Worm (Caenorhabditis elegans) whole organism, L1 larva: ENCODE results near the gene nas-21.

Experiments used
- nhr-77 ChIP-seq: fragments of 150-350 bp; optimal IDR thresholded peaks from 2 replicates; lab custom pipeline; 2014; ENCODE audit warnings: missing biosample characterization, missing genetic modification characterization
- unc-62 ChIP-seq: fragments of 150-350 bp; optimal IDR thresholded peaks from 2 replicates; lab custom pipeline; 2014; ENCODE audit warnings: missing biosample characterization, missing genetic modification reagents, missing genetic modification characterization
- unc-86 ChIP-seq: sonication (generic microtip); optimal IDR thresholded peaks from 2 replicates; lab custom pipeline; 2016; ENCODE audit warnings: missing genetic modification characterization, missing compliant biosample characterization

ce11 chrV:11488288-11488687 lies 15.9 kb downstream of the nas-21 start:
- TF ChIP-seq unc-86 (no peak), unc-62 (no peak), nhr-77 (tag; lab: Kevin White, UChicago) (no peak)
